Worm (Caenorhabditis elegans) whole organism, late embryonic: ENCODE measurements around the gene col-85.

Source experiments
- F13H6.1 ChIP-seq: sonication (generic microtip); optimal IDR thresholded peaks from 2 replicates; lab custom pipeline; 2016; ENCODE audit warnings: missing genetic modification characterization, missing compliant biosample characterization
- ama-1 ChIP-seq: fragments of 150-350 bp; optimal IDR thresholded peaks from 2 replicates; lab custom pipeline; 2014
- ceh-48 ChIP-seq: sonication (generic microtip); optimal IDR thresholded peaks from 2 replicates; lab custom pipeline; 2016; ENCODE audit warnings: missing genetic modification characterization, inconsistent platforms, missing compliant biosample characterization
- ceh-6 ChIP-seq: fragments of 200-800 bp; sonication (Bioruptor generic); optimal IDR thresholded peaks from 2 replicates; lab custom pipeline; 2018; ENCODE audit warnings: mild to moderate bottlenecking, missing genetic modification characterization, missing compliant biosample characterization
- elt-4 ChIP-seq: sonication (generic microtip); optimal IDR thresholded peaks from 2 replicates; lab custom pipeline; 2016; ENCODE audit warnings: missing genetic modification characterization, missing compliant biosample characterization
- lin-11 ChIP-seq: fragments of 200-800 bp; sonication (Bioruptor generic); optimal IDR thresholded peaks from 2 replicates; lab custom pipeline; 2018; ENCODE audit warnings: mild to moderate bottlenecking, missing genetic modification characterization, missing compliant biosample characterization
- pax-1 ChIP-seq: fragments of 150-350 bp; optimal IDR thresholded peaks from 2 replicates; lab custom pipeline; 2014; ENCODE audit warnings: missing biosample characterization, missing genetic modification characterization
- pqm-1 ChIP-seq: sonication (generic microtip); optimal IDR thresholded peaks from 2 replicates; lab custom pipeline; 2016; ENCODE audit warnings: missing genetic modification characterization, missing compliant biosample characterization
- pros-1 ChIP-seq: fragments of 150-350 bp; optimal IDR thresholded peaks from 2 replicates; lab custom pipeline; 2014; ENCODE audit warnings: missing biosample characterization, missing genetic modification reagents, missing genetic modification characterization
- sox-4 ChIP-seq: sonication (generic microtip); optimal IDR thresholded peaks from 2 replicates; lab custom pipeline; 2017; ENCODE audit warnings: mild to moderate bottlenecking, missing genetic modification characterization, inconsistent platforms, missing compliant biosample characterization
- unc-55 ChIP-seq: sonication (generic microtip); optimal IDR thresholded peaks from 2 replicates; lab custom pipeline; 2017; ENCODE audit warnings: missing biosample characterization, missing genetic modification reagents, missing genetic modification characterization
- unc-86 ChIP-seq: sonication (generic microtip); optimal IDR thresholded peaks from 2 replicates; lab custom pipeline; 2016; ENCODE audit warnings: missing genetic modification characterization, missing compliant biosample characterization

DNA sequence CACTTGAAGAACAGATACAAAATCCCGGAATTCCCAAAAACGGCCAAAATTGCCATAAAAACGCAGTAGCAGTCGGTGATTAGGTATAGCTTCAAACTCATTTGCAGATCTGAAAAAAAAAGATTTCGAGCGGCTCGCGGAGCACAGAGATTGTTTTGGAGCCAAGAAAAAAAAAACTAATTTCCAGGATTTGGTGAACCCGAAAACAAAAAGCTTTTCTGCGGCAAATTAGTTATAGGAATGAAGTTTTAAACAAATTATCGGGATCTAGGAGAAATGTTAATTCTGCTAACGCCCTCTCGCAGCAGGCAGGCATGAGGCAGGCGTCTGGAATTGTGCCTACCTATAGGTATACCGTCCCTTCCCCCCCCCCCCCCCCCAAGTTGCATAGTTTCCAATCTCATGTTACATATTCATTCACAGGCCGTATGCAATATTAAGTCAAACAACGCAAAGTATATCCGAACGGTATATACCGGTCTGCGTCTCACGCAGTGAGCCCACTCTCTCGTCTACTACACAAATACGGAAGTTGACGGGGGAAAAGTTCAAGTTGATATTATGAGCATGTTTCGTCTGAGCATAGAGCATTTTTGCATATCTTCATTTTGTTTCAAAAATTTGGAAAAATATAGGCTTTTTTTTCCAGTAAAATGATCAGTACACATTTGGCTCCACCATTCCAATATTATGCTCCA, 50.1 kb downstream of the col-85 start, which contains the start of the genes W05H5.1 and pitr-6:
- TF ChIP-seq pqm-1 (tag; lab: Kevin White, UChicago): no peak
- no peak for TF ChIP-seq pros-1 (tag; lab: Kevin White, UChicago)
- TF ChIP-seq ceh-48: no peak
- no peak for TF ChIP-seq lin-11 (tag; lab: Kevin White, UChicago)
- TF ChIP-seq F13H6.1 (tag; lab: Kevin White, UChicago): no peak
- no peak for TF ChIP-seq unc-86 (tag; lab: Kevin White, UChicago)
- TF ChIP-seq sox-4 (tag; lab: Kevin White, UChicago): no peak
- no peak for TF ChIP-seq elt-4
- no peak for TF ChIP-seq unc-55
- no peak for TF ChIP-seq ceh-6 (GFP tag; lab: Kevin White, UChicago)
- no peak for TF ChIP-seq ama-1 (lab: Kevin White, UChicago)
- TF ChIP-seq pax-1 (tag; lab: Kevin White, UChicago): no peak
